Fruit fly (Drosophila melanogaster): ENCODE data around the gene CG44040.

CG44040 gene

dm6 chr3R:15332994-15333393 lies 12.8 kb downstream of the CG44040 start, which contains the start of the genes Fkbp39 and Cyfip:
Fkbp39 (minus strand) TSS chr3R:15333133.
Cyfip (plus strand) TSS chr3R:15333266.
- peak; percentile 71 for TF ChIP-seq CG17801 (GFP tag; optimal IDR thresholded peaks at IDR 0.05; ENCODE audit: partially characterized antibody)

dm6 chr3R:15339111-15339510 lies 18.9 kb downstream of the CG44040 start:
- no peak for TF ChIP-seq CG17801 (GFP tag; optimal IDR thresholded peaks at IDR 0.05; ENCODE audit: partially characterized antibody)

dm6 chr3R:15340052-15340732 lies 20.0 kb downstream of the CG44040 start, which contains the start of gene SerRS-m:
SerRS-m (plus strand) TSS chr3R:15340667.
- TF ChIP-seq CG17801 (GFP tag; optimal IDR thresholded peaks at IDR 0.05; ENCODE audit: partially characterized antibody) = no peak

dm6 chr3R:15342432-15342925 lies 22.3 kb downstream of the CG44040 start:
- no peak for TF ChIP-seq CG17801 (GFP tag; optimal IDR thresholded peaks at IDR 0.05; ENCODE audit: partially characterized antibody)

dm6 chr3R:15342926-15343685 lies 22.9 kb downstream of the CG44040 start, which contains the start of gene Nagk:
Nagk (minus strand) TSS chr3R:15343256.
- peak; percentile 8 for TF ChIP-seq CG17801 (GFP tag; optimal IDR thresholded peaks at IDR 0.05; ENCODE audit: partially characterized antibody)

- TF ChIP-seq CG17801 (GFP tag; optimal IDR thresholded peaks at IDR 0.05; ENCODE audit: partially characterized antibody) = no peak
These were observed 25.2 kb downstream of the CG44040 start for dm6 chr3R:15345198-15346017.

dm6 chr3R:15346018-15346383 lies 25.8 kb downstream of the CG44040 start, which contains the start of the genes Surf4 and CG31301:
Surf4 (minus strand) TSS chr3R:15346176.
CG31301 (plus strand) TSS chr3R:15346205.
- TF ChIP-seq CG17801 (GFP tag; optimal IDR thresholded peaks at IDR 0.05; ENCODE audit: partially characterized antibody) = no peak

- TF ChIP-seq CG17801 (GFP tag; optimal IDR thresholded peaks at IDR 0.05; ENCODE audit: partially characterized antibody) = no peak
These were observed 27.6 kb downstream of the CG44040 start, which contains the start of the genes CG42726 and CG42727 for dm6 chr3R:15347822-15348221. CG42726 (plus strand) TSS chr3R:15348048. CG42727 (plus strand) TSS chr3R:15348048.

dm6 chr3R:15350993-15351426 lies 30.8 kb downstream of the CG44040 start, which contains the start of the genes Trs33 and Tmtc4:
Trs33 (minus strand) TSS chr3R:15350995.
Tmtc4 (plus strand) TSS chr3R:15351225.
- peak; percentile 57 for TF ChIP-seq CG17801 (GFP tag; optimal IDR thresholded peaks at IDR 0.05; ENCODE audit: partially characterized antibody)

- no peak for TF ChIP-seq CG17801 (GFP tag; optimal IDR thresholded peaks at IDR 0.05; ENCODE audit: partially characterized antibody)
These were observed 33.8 kb downstream of the CG44040 start for dm6 chr3R:15354019-15354418.

- TF ChIP-seq CG17801 (GFP tag; optimal IDR thresholded peaks at IDR 0.05; ENCODE audit: partially characterized antibody) = no peak
These were observed 36.0 kb downstream of the CG44040 start for dm6 chr3R:15356152-15356551.

- peak; percentile 90 for TF ChIP-seq CG17801 (GFP tag; optimal IDR thresholded peaks at IDR 0.05; ENCODE audit: partially characterized antibody)
These were observed 36.7 kb downstream of the CG44040 start, which contains the start of the genes Atg4b and Hibch for dm6 chr3R:15356645-15357431. Atg4b (minus strand) TSS chr3R:15356924. Hibch (plus strand) TSS chr3R:15357229.

- TF ChIP-seq CG17801 (GFP tag; optimal IDR thresholded peaks at IDR 0.05; ENCODE audit: partially characterized antibody) = peak; percentile 65
These were observed 41.3 kb downstream of the CG44040 start, which contains the start of the genes Cog2 and Trax for dm6 chr3R:15361490-15361889. Cog2 (minus strand) TSS chr3R:15361657. Trax (plus strand) TSS chr3R:15361692.
